Fruit fly (Drosophila melanogaster): ENCODE measurements around the gene CG1316.
A peak's percentile ranks its signal among the peaks of the same experiment; 100 is the strongest.

Gene CG1316

dm6 chr3L:4292120-4292697 lies 8.6 kb downstream of the CG1316 start, which contains the start of the genes CG15012 and Fdx2 (continued):
- TF ChIP-seq Gug (GFP tag; IDR thresholded peaks at IDR 0.05) (no peak), her (GFP tag; optimal IDR thresholded peaks at IDR 0.05) (no peak), peb (GFP tag; IDR thresholded peaks at IDR 0.05) (no peak), Doc3 (GFP tag; IDR thresholded peaks at IDR 0.05; ENCODE audit: partially characterized antibody) (no peak), ems (GFP tag; optimal IDR thresholded peaks at IDR 0.05) (peak; percentile 45), Camta (GFP tag; optimal IDR thresholded peaks at IDR 0.05) (peak; percentile 7), CG32772 (GFP tag; IDR thresholded peaks at IDR 0.05) (no peak), yki (optimal IDR thresholded peaks at IDR 0.05) (no peak), Lhr (GFP tag; optimal IDR thresholded peaks at IDR 0.05) (peak; percentile 46), H2.0 (GFP tag; IDR thresholded peaks at IDR 0.05) (no peak), Hr3 (GFP tag; optimal IDR thresholded peaks at IDR 0.05) (no peak), gro (GFP tag; optimal IDR thresholded peaks at IDR 0.05) (peak; percentile 46), unpg (GFP tag; optimal IDR thresholded peaks at IDR 0.05) (peak; percentile 23), CG1603 (tag; optimal IDR thresholded peaks at IDR 0.05) (peak; percentile 64), CG10431 (GFP tag; optimal IDR thresholded peaks at IDR 0.05) (no peak), Nf-YB (GFP tag; optimal IDR thresholded peaks at IDR 0.05) (no peak), sna (GFP tag; IDR thresholded peaks at IDR 0.05; ENCODE audit: partially characterized antibody) (no peak), Dp (GFP tag; optimal IDR thresholded peaks at IDR 0.05) (peak; percentile 35), Vsx1 (GFP tag; optimal IDR thresholded peaks at IDR 0.05) (no peak), CG2199 (GFP tag; IDR thresholded peaks at IDR 0.05) (no peak), otp (GFP tag; IDR thresholded peaks at IDR 0.05) (no peak), Nf-YC (tag; optimal IDR thresholded peaks at IDR 0.05) (peak; percentile 19), CG12769 (tag; optimal IDR thresholded peaks at IDR 0.05) (no peak), pho (GFP tag; optimal IDR thresholded peaks at IDR 0.05) (no peak), Hmx (GFP tag; optimal IDR thresholded peaks at IDR 0.05) (no peak), row (GFP tag; IDR thresholded peaks at IDR 0.05) (peak; percentile 84), CG12942 (GFP tag; optimal IDR thresholded peaks at IDR 0.05) (no peak), HLH54F (GFP tag; optimal IDR thresholded peaks at IDR 0.05) (peak; percentile 22), CG4404 (GFP tag; IDR thresholded peaks at IDR 0.05) (no peak), al (GFP tag; IDR thresholded peaks at IDR 0.05) (no peak), Antp (GFP tag; optimal IDR thresholded peaks at IDR 0.05) (no peak), CG16779 (GFP tag; IDR thresholded peaks at IDR 0.05) (no peak), NfI (GFP tag; optimal IDR thresholded peaks at IDR 0.05) (no peak), jumu (GFP tag; optimal IDR thresholded peaks at IDR 0.05) (peak; percentile 43), danr (GFP tag; IDR thresholded peaks at IDR 0.05) (no peak), CG1792 (GFP tag; optimal IDR thresholded peaks at IDR 0.05) (no peak), exex (tag; optimal IDR thresholded peaks at IDR 0.05) (peak; percentile 19), so (GFP tag; IDR thresholded peaks at IDR 0.05) (no peak), trem (tag; optimal IDR thresholded peaks at IDR 0.05) (peak; percentile 80), zf30C (GFP tag; optimal IDR thresholded peaks at IDR 0.05) (no peak), bsh (GFP tag; optimal IDR thresholded peaks at IDR 0.05) (peak in 1 of 2 experiments; percentile 1), CG2889 (GFP tag; IDR thresholded peaks at IDR 0.05) (no peak), Bteb2 (GFP tag; optimal IDR thresholded peaks at IDR 0.05) (no peak), CG12299 (tag; optimal IDR thresholded peaks at IDR 0.05) (peak; percentile 15), CG13624 (GFP tag; optimal IDR thresholded peaks at IDR 0.05) (peak; percentile 48), CG10147 (GFP tag; optimal IDR thresholded peaks at IDR 0.05) (peak; percentile 16), odd (GFP tag; optimal IDR thresholded peaks at IDR 0.05) (no peak), dm (GFP tag; optimal IDR thresholded peaks at IDR 0.05) (peak; percentile 71), D19B (GFP tag; optimal IDR thresholded peaks at IDR 0.05) (no peak), cad (GFP tag; optimal IDR thresholded peaks at IDR 0.05) (no peak), klu (GFP tag; IDR thresholded peaks at IDR 0.05) (no peak), sd (tag; optimal IDR thresholded peaks at IDR 0.05) (no peak)
